Worm (Caenorhabditis elegans) whole organism, L4 larva: ENCODE data around the gene lag-1.
A peak's percentile ranks its signal among the peaks of the same experiment; 100 is the strongest.

Experiments used
- D1046.2 ChIP-seq: fragments of 200-800 bp; sonication (Bioruptor generic); IDR thresholded peaks from 2 replicates; pipeline ENCODE4 v1.3.6; 2022; ENCODE audit warnings: missing genetic modification characterization, missing compliant biosample characterization
- F44E2.7 ChIP-seq: fragments of 200-800 bp; sonication (Bioruptor generic); IDR thresholded peaks from 2 replicates; pipeline ENCODE4 v2.1.2; 2022; ENCODE audit warnings: missing genetic modification characterization, missing compliant biosample characterization
- R02D3.7 ChIP-seq: fragments of 150-350 bp; sonication (generic microtip); optimal IDR thresholded peaks from 3 replicates; lab custom pipeline; 2014; ENCODE audit warnings: missing biosample characterization, missing genetic modification characterization
- T20F7.1 ChIP-seq: fragments of 200-800 bp; sonication (Bioruptor generic); optimal IDR thresholded peaks from 2 replicates; lab custom pipeline; 2018; ENCODE audit warnings: mild to moderate bottlenecking, missing genetic modification characterization, missing compliant biosample characterization
- Y5F2A.4 ChIP-seq: fragments of 200-800 bp; sonication (Bioruptor generic); optimal IDR thresholded peaks from 2 replicates; lab custom pipeline; 2018; ENCODE audit warnings: mild to moderate bottlenecking, missing genetic modification characterization, missing compliant biosample characterization
- ZK546.5 ChIP-seq, 2 experiments: sonication (generic microtip); optimal IDR thresholded peaks; 2 replicates each; lab custom pipeline; 2017; ENCODE audit warnings: missing biosample characterization in 2 of 2, missing genetic modification characterization in 2 of 2
- aha-1 ChIP-seq: fragments of 150-350 bp; peaks from one replicate; lab custom pipeline; 2014; ENCODE audit warnings: missing biosample characterization, missing genetic modification characterization
- aly-2 ChIP-seq: sonication (generic microtip); optimal IDR thresholded peaks from 2 replicates; lab custom pipeline; 2018; ENCODE audit warnings: missing biosample characterization, missing genetic modification characterization
- ceh-28 ChIP-seq: fragments of 150-350 bp; optimal IDR thresholded peaks from 2 replicates; lab custom pipeline; 2014; ENCODE audit warnings: missing biosample characterization, missing genetic modification reagents, missing genetic modification characterization
- ceh-32 ChIP-seq: sonication (generic microtip); optimal IDR thresholded peaks from 2 replicates; lab custom pipeline; 2016; ENCODE audit warnings: mild to moderate bottlenecking, missing genetic modification characterization, missing compliant biosample characterization; ENCODE audit not compliant: poor library complexity
- ceh-44 ChIP-seq: fragments of 200-800 bp; sonication (Bioruptor generic); IDR thresholded peaks from 2 replicates; pipeline ENCODE4 v1.3.6; 2022; ENCODE audit warnings: missing genetic modification reagents, missing genetic modification characterization, missing compliant biosample characterization
- ctbp-1 ChIP-seq: fragments of 200-800 bp; sonication (Bioruptor generic); IDR thresholded peaks from 2 replicates; pipeline ENCODE4 v1.3.6; 2022; ENCODE audit warnings: missing genetic modification reagents, missing genetic modification characterization, missing compliant biosample characterization
- daf-16 ChIP-seq, 3 experiments: sonication (generic microtip); optimal IDR thresholded peaks; 2 replicates each; lab custom pipeline; 2016 to 2017; ENCODE audit warnings: missing genetic modification characterization in 3 of 3, missing genetic modification reagents in 3 of 3, mild to moderate bottlenecking in 2 of 3, missing compliant biosample characterization in 2 of 3, missing biosample characterization in 1 of 3, moderate library complexity in 1 of 3
- dmd-6 ChIP-seq: fragments of 200-800 bp; sonication (Bioruptor generic); IDR thresholded peaks from 2 replicates; pipeline ENCODE4 v1.3.6; 2022; ENCODE audit warnings: missing genetic modification reagents, missing genetic modification characterization, missing compliant biosample characterization
- dmd-9 ChIP-seq: fragments of 200-800 bp; sonication (Bioruptor generic); IDR thresholded peaks from 2 replicates; pipeline ENCODE4 v1.3.6; 2022; ENCODE audit warnings: missing genetic modification reagents, missing genetic modification characterization, missing compliant biosample characterization
- dpl-1 ChIP-seq: fragments of 150-350 bp; optimal IDR thresholded peaks from 2 replicates; lab custom pipeline; 2014; ENCODE audit warnings: missing biosample characterization, missing genetic modification reagents, missing genetic modification characterization
- dve-1 ChIP-seq: sonication (generic microtip); optimal IDR thresholded peaks from 2 replicates; lab custom pipeline; 2017; ENCODE audit warnings: antibody characterized with exemption, mild to moderate bottlenecking, missing genetic modification characterization, missing compliant biosample characterization; ENCODE audit not compliant: insufficient read depth
- egl-43 ChIP-seq: fragments of 200-800 bp; sonication (Bioruptor generic); IDR thresholded peaks from 2 replicates; pipeline ENCODE4 v1.3.6; 2022; ENCODE audit warnings: missing genetic modification reagents, missing genetic modification characterization, missing compliant biosample characterization
- fkh-10 ChIP-seq: fragments of 150-350 bp; optimal IDR thresholded peaks from 2 replicates; lab custom pipeline; 2014; ENCODE audit warnings: missing biosample characterization, missing genetic modification reagents, missing genetic modification characterization
- fos-1 ChIP-seq: fragments of 150-350 bp; optimal IDR thresholded peaks from 2 replicates; lab custom pipeline; 2014; ENCODE audit warnings: missing biosample characterization, missing genetic modification characterization
- gei-8 ChIP-seq: fragments of 200-800 bp; sonication (Bioruptor generic); optimal IDR thresholded peaks from 2 replicates; lab custom pipeline; 2018; ENCODE audit warnings: mild to moderate bottlenecking, missing genetic modification characterization, missing compliant biosample characterization
- hlh-11 ChIP-seq: fragments of 200-800 bp; sonication (Bioruptor generic); optimal IDR thresholded peaks from 2 replicates; lab custom pipeline; 2018; ENCODE audit warnings: mild to moderate bottlenecking, missing genetic modification characterization, missing compliant biosample characterization
- hlh-30 ChIP-seq: sonication (generic microtip); optimal IDR thresholded peaks from 2 replicates; lab custom pipeline; 2017; ENCODE audit warnings: antibody characterized with exemption, mild to moderate bottlenecking, missing genetic modification characterization, missing compliant biosample characterization; ENCODE audit not compliant: insufficient read depth
- lin-1 ChIP-seq: fragments of 200-800 bp; sonication (Bioruptor generic); IDR thresholded peaks from 2 replicates; pipeline ENCODE4 v1.3.6; 2022; ENCODE audit warnings: missing genetic modification reagents, missing genetic modification characterization, missing compliant biosample characterization
- lin-13 ChIP-seq: fragments of 150-350 bp; optimal IDR thresholded peaks from 2 replicates; lab custom pipeline; 2014; ENCODE audit warnings: missing biosample characterization, missing genetic modification reagents, missing genetic modification characterization
- mdl-1 ChIP-seq, 2 experiments: fragments of 150-350 bp in 1 of 2; sonication (generic microtip) in 1 of 2; optimal IDR thresholded peaks; 2 replicates each; lab custom pipeline; 2014 to 2017; ENCODE audit warnings: missing biosample characterization in 2 of 2, missing genetic modification characterization in 2 of 2
- mdt-29 ChIP-seq: fragments of 200-800 bp; sonication (Bioruptor generic); IDR thresholded peaks from 2 replicates; pipeline ENCODE4 v1.3.6; 2022; ENCODE audit warnings: missing genetic modification reagents, missing genetic modification characterization, missing compliant biosample characterization
- mes-2 ChIP-seq: sonication (generic microtip); optimal IDR thresholded peaks from 2 replicates; lab custom pipeline; 2016; ENCODE audit warnings: missing genotype, mild to moderate bottlenecking, missing genetic modification characterization, missing compliant biosample characterization; ENCODE audit not compliant: poor library complexity, severe bottlenecking
- mxl-2 ChIP-seq: fragments of 200-800 bp; sonication (Bioruptor generic); conservative IDR thresholded peaks from 2 replicates; pipeline ENCODE4 v1.3.6; 2022; ENCODE audit warnings: missing genetic modification reagents, missing genetic modification characterization, missing compliant biosample characterization
- nhr-28 ChIP-seq: fragments of 150-350 bp; optimal IDR thresholded peaks from 2 replicates; lab custom pipeline; 2014; ENCODE audit warnings: missing biosample characterization, missing genetic modification characterization
- nhr-77 ChIP-seq: fragments of 150-350 bp; optimal IDR thresholded peaks from 2 replicates; lab custom pipeline; 2014; ENCODE audit warnings: missing biosample characterization, missing genetic modification characterization
- pha-4 ChIP-seq, 2 experiments: fragments of 150-350 bp in 1 of 2; fragments of 200-800 bp in 1 of 2; sonication (Bioruptor generic) in 1 of 2; IDR thresholded peaks in 1 of 2; optimal IDR thresholded peaks in 1 of 2; 2 replicates each; pipeline versions ENCODE4 v1.3.6 to Lab custom; 2014 to 2022; ENCODE audit warnings: missing genetic modification characterization in 2 of 2, missing genetic modification reagents in 2 of 2, missing biosample characterization in 1 of 2, missing compliant biosample characterization in 1 of 2
- php-3 ChIP-seq: fragments of 200-800 bp; sonication (Bioruptor generic); IDR thresholded peaks from 2 replicates; pipeline ENCODE4 v1.3.6; 2022; ENCODE audit warnings: missing genetic modification reagents, missing genetic modification characterization, missing compliant biosample characterization
- pqm-1 ChIP-seq: sonication (generic microtip); optimal IDR thresholded peaks from 2 replicates; lab custom pipeline; 2017; ENCODE audit warnings: missing biosample characterization, missing genetic modification characterization
- rbr-2 ChIP-seq: sonication (generic microtip); optimal IDR thresholded peaks from 2 replicates; lab custom pipeline; 2016; ENCODE audit warnings: missing genotype, missing genetic modification characterization, missing compliant biosample characterization
- sdz-12 ChIP-seq: fragments of 200-800 bp; sonication (Bioruptor generic); optimal IDR thresholded peaks from 2 replicates; lab custom pipeline; 2018; ENCODE audit warnings: mild to moderate bottlenecking, missing genetic modification characterization, missing compliant biosample characterization
- skn-1 ChIP-seq: fragments of 150-350 bp; optimal IDR thresholded peaks from 2 replicates; lab custom pipeline; 2014; ENCODE audit warnings: missing biosample characterization, missing genetic modification characterization
- snpc-4 ChIP-seq: fragments of 150-350 bp; optimal IDR thresholded peaks from 2 replicates; lab custom pipeline; 2014; ENCODE audit warnings: missing biosample characterization, missing genetic modification characterization
- tag-97 ChIP-seq: fragments of 200-800 bp; sonication (Bioruptor generic); IDR thresholded peaks from 2 replicates; pipeline ENCODE4 v1.3.6; 2022; ENCODE audit warnings: missing genetic modification characterization, missing compliant biosample characterization
- tra-1 ChIP-seq: fragments of 200-800 bp; sonication (Bioruptor generic); IDR thresholded peaks from 2 replicates; pipeline ENCODE4 v1.3.6; 2022; ENCODE audit warnings: missing genetic modification reagents, missing genetic modification characterization, missing compliant biosample characterization
- unc-62 ChIP-seq, 3 experiments: fragments of 150-350 bp in 1 of 3; sonication (generic microtip); optimal IDR thresholded peaks in 2 of 3; peaks in 1 of 3; 1 replicate in 1 of 3; 2 replicates in 2 of 3; lab custom pipeline; 2014 to 2017; ENCODE audit warnings: missing biosample characterization in 3 of 3, missing genetic modification characterization in 3 of 3, missing genetic modification reagents in 3 of 3, missing genotype in 1 of 3
- zfp-3 ChIP-seq: fragments of 200-800 bp; sonication (Bioruptor generic); conservative IDR thresholded peaks from 2 replicates; pipeline ENCODE4 v1.3.6; 2022; ENCODE audit warnings: missing genetic modification reagents, missing genetic modification characterization, missing compliant biosample characterization
- ztf-11 ChIP-seq: fragments of 150-350 bp; optimal IDR thresholded peaks from 2 replicates; lab custom pipeline; 2014; ENCODE audit warnings: missing biosample characterization, missing genetic modification characterization

lag-1 gene

ce11 chrIV:6095357-6095858 lies at the start of gene lag-1:
lag-1 (plus strand) TSS chrIV:6095407.
- TF ChIP-seq lin-13 (GFP tag; lab: Kevin White, UChicago), result no peak
- no peak for TF ChIP-seq daf-16 (GFP tag; optimal IDR thresholded peaks at IDR 0.05; lab: Kevin White, UChicago)
- TF ChIP-seq daf-16 (tag; optimal IDR thresholded peaks at IDR 0.05; lab: Kevin White, UChicago), result peak; percentile 61

- TF ChIP-seq tag-97 (GFP tag; lab: Robert Waterston, UW) (no peak), dmd-6 (GFP tag; lab: Robert Waterston, UW) (no peak), rbr-2 (tag; lab: Kevin White, UChicago) (no peak), aha-1 (tag; lab: Kevin White, UChicago) (peak; percentile 5), ceh-44 (no peak), Y5F2A.4 (GFP tag; lab: Kevin White, UChicago) (no peak), ztf-11 (tag; lab: Kevin White, UChicago) (no peak), unc-62 (GFP tag; optimal IDR thresholded peaks at IDR 0.05 in 1 of 2; lab: Kevin White, UChicago) (peak in 1 of 2 experiments; percentile 69), unc-62 (tag; optimal IDR thresholded peaks at IDR 0.05; lab: Kevin White, UChicago) (no peak), hlh-30 (tag; lab: Kevin White, UChicago) (no peak), lin-1 (GFP tag; lab: Robert Waterston, UW) (no peak), fos-1 (no peak), ceh-28 (no peak), dmd-9 (GFP tag; lab: Robert Waterston, UW) (no peak), mes-2 (tag; lab: Kevin White, UChicago) (no peak), nhr-77 (tag; lab: Kevin White, UChicago) (no peak)
These were observed 48.0 kb upstream of the lag-1 start for ce11 chrIV:6047164-6047727.

DNA sequence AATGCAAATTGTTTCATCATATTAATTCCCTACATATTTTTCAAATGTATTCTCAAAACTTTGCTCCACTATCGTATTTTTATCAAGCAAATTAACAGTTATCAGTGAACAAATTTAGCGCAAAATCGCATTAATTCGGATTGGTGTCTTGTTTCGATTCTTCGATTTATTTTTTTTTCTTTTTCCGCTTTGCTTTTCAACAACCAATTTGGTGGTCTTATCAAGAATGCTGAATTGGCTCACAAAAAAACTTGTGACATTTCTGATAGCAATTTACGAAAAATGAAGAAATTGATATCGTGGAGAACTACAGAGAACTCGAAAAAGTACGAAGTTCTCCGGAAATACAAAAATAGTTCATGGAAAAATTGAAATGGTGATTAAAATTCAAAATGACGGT lies 46.7 kb upstream of the lag-1 start:
- TF ChIP-seq ceh-44, result no peak
- peak; percentile 58 for TF ChIP-seq dve-1 (tag; lab: Kevin White, UChicago)
- TF ChIP-seq egl-43 (GFP tag; lab: Robert Waterston, UW), result no peak
- no peak for TF ChIP-seq snpc-4
- peak; percentile 71 for TF ChIP-seq nhr-28 (tag; lab: Kevin White, UChicago)
- TF ChIP-seq tra-1 (GFP tag; lab: Robert Waterston, UW), result no peak
- peak; percentile 92 for TF ChIP-seq pqm-1 (tag; lab: Kevin White, UChicago)
- no peak for TF ChIP-seq daf-16 (GFP tag; optimal IDR thresholded peaks at IDR 0.05; lab: Kevin White, UChicago)
- TF ChIP-seq daf-16 (tag; optimal IDR thresholded peaks at IDR 0.05; lab: Kevin White, UChicago), result peak; percentile 82
- peak; percentile 26 for TF ChIP-seq nhr-77 (tag; lab: Kevin White, UChicago)
- TF ChIP-seq aly-2 (tag; lab: Kevin White, UChicago), result no peak
- no peak for TF ChIP-seq D1046.2

ce11 chrIV:6049062-6049461 lies 46.1 kb upstream of the lag-1 start:
- TF ChIP-seq fkh-10 (GFP tag; lab: Kevin White, UChicago) (no peak), mdl-1 (tag; optimal IDR thresholded peaks at IDR 0.05; lab: Kevin White, UChicago) (no peak), lin-13 (GFP tag; lab: Kevin White, UChicago) (no peak), skn-1 (tag; lab: Kevin White, UChicago) (no peak), ctbp-1 (no peak), sdz-12 (GFP tag; lab: Kevin White, UChicago) (no peak), zfp-3 (GFP tag; lab: Robert Waterston, UW) (no peak), D1046.2 (no peak), pqm-1 (tag; lab: Kevin White, UChicago) (peak; percentile 16), mdt-29 (GFP tag; lab: Robert Waterston, UW) (no peak), nhr-28 (tag; lab: Kevin White, UChicago) (peak; percentile 64), ZK546.5 (tag; optimal IDR thresholded peaks at IDR 0.05; lab: Kevin White, UChicago) (no peak), php-3 (GFP tag; lab: Robert Waterston, UW) (peak; percentile 22; the same call in 1 of the 2 replicates), T20F7.1 (GFP tag; lab: Kevin White, UChicago) (no peak), R02D3.7 (tag; lab: Kevin White, UChicago) (no peak), mxl-2 (GFP tag; lab: Robert Waterston, UW) (no peak), F44E2.7 (no peak), dpl-1 (GFP tag; lab: Kevin White, UChicago) (no peak), ceh-32 (tag; lab: Kevin White, UChicago) (no peak), pha-4 (GFP tag; IDR thresholded peaks at IDR 0.05; lab: Robert Waterston, UW) (no peak), pha-4 (tag; optimal IDR thresholded peaks at IDR 0.05; lab: Kevin White, UChicago) (no peak), gei-8 (GFP tag; lab: Kevin White, UChicago) (no peak), hlh-11 (tag; lab: Kevin White, UChicago) (no peak)
